Worm (Caenorhabditis elegans) whole organism, young adult: ENCODE measurements around the gene R07B7.6.

Source experiments
- B0336.3 ChIP-seq: fragments of 200-800 bp; sonication (Bioruptor generic); IDR thresholded peaks from 2 replicates; pipeline ENCODE4 v1.3.6; 2022; ENCODE audit warnings: missing genetic modification characterization, missing compliant biosample characterization
- C17E4.6 ChIP-seq: fragments of 200-800 bp; sonication (Bioruptor generic); IDR thresholded peaks from 2 replicates; pipeline ENCODE4 v1.3.6; 2022; ENCODE audit warnings: missing genetic modification reagents, missing genetic modification characterization, missing compliant biosample characterization
- F33H1.4 ChIP-seq: fragments of 200-800 bp; sonication (Bioruptor generic); IDR thresholded peaks from 2 replicates; pipeline ENCODE4 v1.3.6; 2022; ENCODE audit warnings: missing genetic modification reagents, missing genetic modification characterization, missing compliant biosample characterization
- T26A5.8 ChIP-seq: sonication (generic microtip); optimal IDR thresholded peaks from 2 replicates; lab custom pipeline; 2016; ENCODE audit warnings: missing genetic modification characterization, missing compliant biosample characterization
- Y53G8AR.9 ChIP-seq: fragments of 200-800 bp; sonication (Bioruptor generic); conservative IDR thresholded peaks from 2 replicates; pipeline ENCODE4 v1.3.6; 2022; ENCODE audit warnings: missing genetic modification reagents, missing genetic modification characterization, missing compliant biosample characterization
- Y79H2A.3 ChIP-seq: fragments of 200-800 bp; sonication (Bioruptor generic); conservative IDR thresholded peaks from 2 replicates; pipeline ENCODE4 v1.3.6; 2022; ENCODE audit warnings: missing genetic modification reagents, missing genetic modification characterization, missing compliant biosample characterization
- akir-1 ChIP-seq: fragments of 200-800 bp; sonication (Bioruptor generic); optimal IDR thresholded peaks from 2 replicates; lab custom pipeline; 2018; ENCODE audit warnings: mild to moderate bottlenecking, missing genetic modification characterization, moderate library complexity, missing compliant biosample characterization
- aptf-3 ChIP-seq: fragments of 200-800 bp; sonication (Bioruptor generic); IDR thresholded peaks from 2 replicates; pipeline ENCODE4 v1.3.6; 2022; ENCODE audit warnings: missing genetic modification characterization, missing compliant biosample characterization
- athp-1 ChIP-seq: sonication (generic microtip); optimal IDR thresholded peaks from 2 replicates; lab custom pipeline; 2017; ENCODE audit warnings: mild to moderate bottlenecking, missing genetic modification characterization, missing compliant biosample characterization
- attf-5 ChIP-seq: fragments of 200-800 bp; sonication (Bioruptor generic); optimal IDR thresholded peaks from 2 replicates; lab custom pipeline; 2018; ENCODE audit warnings: mild to moderate bottlenecking, missing genetic modification characterization, missing compliant biosample characterization
- ccch-3 ChIP-seq: fragments of 200-800 bp; sonication (Bioruptor generic); optimal IDR thresholded peaks from 2 replicates; lab custom pipeline; 2018; ENCODE audit warnings: mild to moderate bottlenecking, missing genetic modification characterization, missing compliant biosample characterization
- cebp-2 ChIP-seq: fragments of 200-800 bp; sonication (Bioruptor generic); IDR thresholded peaks from 2 replicates; pipeline ENCODE4 v1.3.6; 2022; ENCODE audit warnings: missing genetic modification characterization, missing compliant biosample characterization
- ceh-100 ChIP-seq: fragments of 200-800 bp; sonication (Bioruptor generic); IDR thresholded peaks from 2 replicates; pipeline ENCODE4 v1.3.6; 2022; ENCODE audit warnings: missing genetic modification reagents, missing genetic modification characterization, missing compliant biosample characterization
- ceh-40 ChIP-seq: fragments of 200-800 bp; sonication (Bioruptor generic); IDR thresholded peaks from 2 replicates; pipeline ENCODE4 v1.3.6; 2022; ENCODE audit warnings: missing genetic modification characterization, missing compliant biosample characterization
- ceh-91 ChIP-seq: fragments of 200-800 bp; sonication (Bioruptor generic); IDR thresholded peaks from 2 replicates; pipeline ENCODE4 v1.3.6; 2022; ENCODE audit warnings: missing genetic modification reagents, missing genetic modification characterization, missing compliant biosample characterization
- chd-7 ChIP-seq: sonication (generic microtip); optimal IDR thresholded peaks from 2 replicates; lab custom pipeline; 2016; ENCODE audit warnings: mild to moderate bottlenecking, missing genetic modification characterization, moderate library complexity, missing compliant biosample characterization
- dox-1 ChIP-seq: fragments of 200-800 bp; sonication (Bioruptor generic); IDR thresholded peaks from 2 replicates; pipeline ENCODE4 v1.3.6; 2022; ENCODE audit warnings: missing genetic modification reagents, missing genetic modification characterization, missing compliant biosample characterization
- dpl-1 ChIP-seq: fragments of 150-350 bp; optimal IDR thresholded peaks from 2 replicates; lab custom pipeline; 2014; ENCODE audit warnings: missing biosample characterization, missing genetic modification reagents, missing genetic modification characterization
- egrh-3 ChIP-seq: fragments of 200-800 bp; sonication (Bioruptor generic); IDR thresholded peaks from 2 replicates; pipeline ENCODE4 v1.3.6; 2022; ENCODE audit warnings: missing genetic modification reagents, missing genetic modification characterization, missing compliant biosample characterization
- ekl-4 ChIP-seq: fragments of 200-800 bp; sonication (Bioruptor generic); IDR thresholded peaks from 2 replicates; pipeline ENCODE4 v1.3.6; 2022; ENCODE audit warnings: missing genetic modification reagents, missing genetic modification characterization, missing compliant biosample characterization
- him-1 ChIP-seq: sonication (generic microtip); optimal IDR thresholded peaks from 2 replicates; lab custom pipeline; 2016; ENCODE audit warnings: missing genotype, missing genetic modification reagents, missing genetic modification characterization, missing compliant biosample characterization
- hmg-1.2 ChIP-seq: fragments of 200-800 bp; sonication (Bioruptor generic); IDR thresholded peaks from 2 replicates; pipeline ENCODE4 v1.3.6; 2022; ENCODE audit warnings: missing genetic modification reagents, missing genetic modification characterization, missing compliant biosample characterization
- hmg-20 ChIP-seq: fragments of 200-800 bp; sonication (Bioruptor generic); IDR thresholded peaks from 2 replicates; pipeline ENCODE4 v1.3.6; 2022; ENCODE audit warnings: missing genetic modification reagents, missing genetic modification characterization, missing compliant biosample characterization
- lin-54 ChIP-seq: fragments of 200-800 bp; sonication (Bioruptor generic); optimal IDR thresholded peaks from 2 replicates; lab custom pipeline; 2018; ENCODE audit warnings: mild to moderate bottlenecking, missing genetic modification characterization, missing compliant biosample characterization
- lir-1 ChIP-seq: fragments of 200-800 bp; sonication (Bioruptor generic); conservative IDR thresholded peaks from 2 replicates; pipeline ENCODE4 v1.3.6; 2022; ENCODE audit warnings: missing genetic modification reagents, missing genetic modification characterization, missing compliant biosample characterization
- lsl-1 ChIP-seq: fragments of 200-800 bp; sonication (Bioruptor generic); optimal IDR thresholded peaks from 2 replicates; lab custom pipeline; 2018; ENCODE audit warnings: mild to moderate bottlenecking, missing genetic modification characterization, moderate library complexity, missing compliant biosample characterization
- mcd-1 ChIP-seq: fragments of 200-800 bp; sonication (Bioruptor generic); IDR thresholded peaks from 2 replicates; pipeline ENCODE4 v1.3.6; 2022; ENCODE audit warnings: missing genetic modification reagents, missing genetic modification characterization, missing compliant biosample characterization
- nfya-2 ChIP-seq: fragments of 200-800 bp; sonication (Bioruptor generic); IDR thresholded peaks from 2 replicates; pipeline ENCODE4 v1.3.6; 2022; ENCODE audit warnings: missing genetic modification reagents, missing genetic modification characterization, missing compliant biosample characterization
- nhr-179 ChIP-seq: sonication (generic microtip); optimal IDR thresholded peaks from 2 replicates; lab custom pipeline; 2016; ENCODE audit warnings: mild to moderate bottlenecking, missing genetic modification characterization, missing compliant biosample characterization
- repo-1 ChIP-seq: sonication (generic microtip); optimal IDR thresholded peaks from 2 replicates; lab custom pipeline; 2017; ENCODE audit warnings: mild to moderate bottlenecking, missing genetic modification characterization, missing compliant biosample characterization
- rpc-1 ChIP-seq, 2 experiments: fragments of 150-350 bp in 1 of 2; sonication (generic microtip) in 1 of 2; optimal IDR thresholded peaks; 2 replicates each; lab custom pipeline; 2014 to 2018; ENCODE audit warnings: missing biosample characterization in 1 of 2, missing genetic modification characterization in 1 of 2, missing genetic modification reagents in 1 of 2, missing genotype in 1 of 2
- sea-2 ChIP-seq: fragments of 200-800 bp; sonication (Bioruptor generic); IDR thresholded peaks from 2 replicates; pipeline ENCODE4 v1.3.6; 2022; ENCODE audit warnings: missing genetic modification characterization, missing compliant biosample characterization
- snpc-1.1 ChIP-seq: sonication (generic microtip); optimal IDR thresholded peaks from 2 replicates; lab custom pipeline; 2017; ENCODE audit warnings: missing genetic modification characterization, mild to moderate bottlenecking, missing compliant biosample characterization, antibody characterized with exemption, moderate library complexity, missing genotype, missing genetic modification reagents; ENCODE audit not compliant: insufficient read depth
- snpc-3.4 ChIP-seq: sonication (generic microtip); optimal IDR thresholded peaks from 2 replicates; lab custom pipeline; 2017; ENCODE audit warnings: missing genetic modification characterization, mild to moderate bottlenecking, missing compliant biosample characterization, antibody characterized with exemption, moderate library complexity, missing genotype, missing genetic modification reagents
- snpc-4 ChIP-seq, 5 experiments: fragments of 150-350 bp in 1 of 5; sonication (generic microtip) in 4 of 5; optimal IDR thresholded peaks; 2 replicates each; lab custom pipeline; 2014 to 2018; ENCODE audit warnings: missing genetic modification characterization in 5 of 5, missing biosample characterization in 3 of 5, antibody characterized with exemption in 2 of 5, mild to moderate bottlenecking in 2 of 5, missing compliant biosample characterization in 2 of 5, missing genotype in 2 of 5, moderate library complexity in 2 of 5, missing genetic modification reagents in 1 of 5
- tbx-9 ChIP-seq: sonication (generic microtip); optimal IDR thresholded peaks from 2 replicates; lab custom pipeline; 2016; ENCODE audit warnings: borderline replicate concordance, missing genetic modification characterization, inconsistent platforms, missing compliant biosample characterization
- tlf-1 ChIP-seq: fragments of 200-800 bp; sonication (Bioruptor generic); optimal IDR thresholded peaks from 2 replicates; lab custom pipeline; 2018; ENCODE audit warnings: mild to moderate bottlenecking, missing genetic modification characterization, missing compliant biosample characterization
- xnd-1 ChIP-seq: sonication (generic microtip); optimal IDR thresholded peaks from 2 replicates; lab custom pipeline; 2016; ENCODE audit warnings: missing genotype, missing genetic modification reagents, missing genetic modification characterization, missing compliant biosample characterization
- zfh-2 ChIP-seq: fragments of 200-800 bp; sonication (Bioruptor generic); conservative IDR thresholded peaks from 2 replicates; pipeline ENCODE4 v1.3.6; 2022; ENCODE audit warnings: missing genetic modification reagents, missing genetic modification characterization, missing compliant biosample characterization
- ztf-18 ChIP-seq: sonication (generic microtip); optimal IDR thresholded peaks from 2 replicates; lab custom pipeline; 2016; ENCODE audit warnings: missing genotype, mild to moderate bottlenecking, missing genetic modification characterization, missing compliant biosample characterization
- ztf-25 ChIP-seq: fragments of 200-800 bp; sonication (Bioruptor generic); IDR thresholded peaks from 2 replicates; pipeline ENCODE4 v1.3.6; 2022; ENCODE audit warnings: missing genetic modification reagents, missing genetic modification characterization, missing compliant biosample characterization
- ztf-6 ChIP-seq: fragments of 200-800 bp; sonication (Bioruptor generic); IDR thresholded peaks from 2 replicates; pipeline ENCODE4 v1.3.6; 2022; ENCODE audit warnings: missing genetic modification reagents, missing genetic modification characterization, missing compliant biosample characterization

Gene R07B7.6

DNA sequence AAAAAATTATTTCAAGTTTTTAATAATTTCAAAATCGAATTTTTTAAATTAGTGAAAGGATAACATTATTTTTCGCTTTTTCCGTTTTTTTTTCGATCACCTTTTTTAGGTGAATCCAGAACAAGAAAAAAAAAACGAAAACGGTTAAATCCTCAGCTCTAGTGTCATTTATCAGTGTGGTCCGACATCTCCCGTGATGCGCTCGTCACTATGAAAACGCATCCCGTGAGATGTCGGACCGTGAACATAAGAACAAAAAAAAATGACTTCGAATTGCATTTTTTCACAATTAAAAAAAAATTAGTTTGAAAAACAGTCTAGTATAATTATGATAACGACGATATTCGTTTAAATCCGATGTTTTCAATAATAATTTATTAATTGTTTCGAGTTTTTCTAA lies 27.1 kb downstream of the R07B7.6 start:
- no peak for TF ChIP-seq hmg-1.2
- TF ChIP-seq Y79H2A.3 (GFP tag; lab: Robert Waterston, UW), result no peak
- TF ChIP-seq T26A5.8, result no peak
- no peak for TF ChIP-seq ztf-6 (GFP tag; lab: Robert Waterston, UW)
- peak; percentile 78 for TF ChIP-seq snpc-4 (GFP tag; optimal IDR thresholded peaks at IDR 0.05; lab: Kevin White, UChicago)
- peak in 3 of 4 experiments; percentile 54 to 77 (median 69) for TF ChIP-seq snpc-4 (tag; optimal IDR thresholded peaks at IDR 0.05; lab: Kevin White, UChicago)
- no peak for TF ChIP-seq ztf-18 (tag; lab: Kevin White, UChicago)
- TF ChIP-seq xnd-1 (tag; lab: Kevin White, UChicago), result no peak
- no peak for TF ChIP-seq ceh-100
- TF ChIP-seq snpc-1.1 (tag; lab: Kevin White, UChicago), result peak; percentile 88
- TF ChIP-seq lir-1 (GFP tag; lab: Robert Waterston, UW), result no peak
- TF ChIP-seq, all 124 proteins: peak for 2

DNA sequence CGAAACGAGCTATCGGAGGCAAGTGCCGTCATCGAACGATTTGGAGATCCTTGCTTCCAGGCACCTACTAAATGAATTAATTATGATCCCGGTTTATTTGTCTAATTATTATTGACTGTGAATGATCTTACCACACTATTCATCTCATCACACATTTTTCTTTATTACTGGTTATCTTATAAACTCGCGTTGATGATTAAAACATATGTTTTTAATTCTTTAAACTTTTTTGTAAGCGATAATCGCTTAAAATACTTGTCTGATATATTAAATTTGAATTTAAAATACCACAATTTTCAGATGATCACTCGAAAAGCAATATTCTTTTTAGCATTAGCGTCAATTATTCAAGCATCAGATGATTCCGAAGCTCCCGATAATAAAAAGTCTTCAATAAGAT lies 29.7 kb downstream of the R07B7.6 start, which contains the start of gene F10C2.5:
Gene F10C2.5, plus strand, starts transcription at position 301 of the 400 bp plus-strand sequence.
- TF ChIP-seq ceh-91 (no peak), cebp-2 (no peak), him-1 (tag; lab: Kevin White, UChicago) (no peak), snpc-1.1 (tag; lab: Kevin White, UChicago) (no peak), ceh-40 (no peak), B0336.3 (GFP tag; lab: Robert Waterston, UW) (no peak), nfya-2 (no peak), xnd-1 (tag; lab: Kevin White, UChicago) (no peak)

ce11 chrV:12040823-12041606 lies 33.8 kb downstream of the R07B7.6 start, which contains the start of the genes kup-1 and F10C2.4:
kup-1 (minus strand) TSS chrV:12040873.
F10C2.4 (plus strand) TSS chrV:12041556.
- TF ChIP-seq nfya-2, result no peak
- no peak for TF ChIP-seq C17E4.6 (GFP tag; lab: Robert Waterston, UW)
- TF ChIP-seq aptf-3 (GFP tag; lab: Robert Waterston, UW), result no peak
- TF ChIP-seq chd-7, result no peak
- no peak for TF ChIP-seq hmg-20
- TF ChIP-seq egrh-3 (GFP tag; lab: Robert Waterston, UW), result no peak
- TF ChIP-seq tlf-1 (GFP tag; lab: Kevin White, UChicago), result no peak
- peak; percentile 85 for TF ChIP-seq mcd-1 (GFP tag; lab: Robert Waterston, UW)
- TF ChIP-seq lin-54, result peak; percentile 88
- no peak for TF ChIP-seq snpc-1.1 (tag; lab: Kevin White, UChicago)
- TF ChIP-seq dox-1 (GFP tag; lab: Robert Waterston, UW), result peak; percentile 44; the same call in 1 of the 2 replicates
- no peak for TF ChIP-seq ekl-4
- TF ChIP-seq tbx-9, result no peak
- TF ChIP-seq T26A5.8, result no peak
- TF ChIP-seq cebp-2, result no peak
- no peak for TF ChIP-seq repo-1 (tag; lab: Kevin White, UChicago)
- TF ChIP-seq zfh-2 (GFP tag; lab: Robert Waterston, UW), result no peak
- TF ChIP-seq rpc-1 (optimal IDR thresholded peaks at IDR 0.05; lab: Kevin White, UChicago), result no peak
- TF ChIP-seq rpc-1 (tag; optimal IDR thresholded peaks at IDR 0.05; lab: Kevin White, UChicago), result no peak
- TF ChIP-seq nhr-179, result no peak
- TF ChIP-seq F33H1.4 (GFP tag; lab: Robert Waterston, UW), result peak; percentile 11; the same call in 1 of the 2 replicates
- peak; percentile 86 for TF ChIP-seq attf-5 (GFP tag; lab: Kevin White, UChicago)
- TF ChIP-seq lsl-1 (GFP tag; lab: Kevin White, UChicago), result peak; percentile 21
- TF ChIP-seq athp-1 (tag; lab: Kevin White, UChicago), result peak; percentile 14
- no peak for TF ChIP-seq snpc-4 (GFP tag; optimal IDR thresholded peaks at IDR 0.05; lab: Kevin White, UChicago)
- TF ChIP-seq snpc-4 (tag; optimal IDR thresholded peaks at IDR 0.05; lab: Kevin White, UChicago), result peak in 2 of 4 experiments; percentile 5 to 40
- TF ChIP-seq snpc-3.4 (tag; lab: Kevin White, UChicago), result peak; percentile 39
- no peak for TF ChIP-seq sea-2 (GFP tag; lab: Robert Waterston, UW)
- TF ChIP-seq ztf-25 (GFP tag; lab: Robert Waterston, UW), result no peak
- no peak for TF ChIP-seq akir-1 (GFP tag; lab: Kevin White, UChicago)
- no peak for TF ChIP-seq ccch-3 (GFP tag; lab: Kevin White, UChicago)
- no peak for TF ChIP-seq Y53G8AR.9 (GFP tag; lab: Robert Waterston, UW)
- TF ChIP-seq dpl-1 (GFP tag; lab: Kevin White, UChicago), result peak; percentile 81
